Comparison of ENCODE assay signal across 3 fruit fly cellular contexts in the genomic region with DNA sequence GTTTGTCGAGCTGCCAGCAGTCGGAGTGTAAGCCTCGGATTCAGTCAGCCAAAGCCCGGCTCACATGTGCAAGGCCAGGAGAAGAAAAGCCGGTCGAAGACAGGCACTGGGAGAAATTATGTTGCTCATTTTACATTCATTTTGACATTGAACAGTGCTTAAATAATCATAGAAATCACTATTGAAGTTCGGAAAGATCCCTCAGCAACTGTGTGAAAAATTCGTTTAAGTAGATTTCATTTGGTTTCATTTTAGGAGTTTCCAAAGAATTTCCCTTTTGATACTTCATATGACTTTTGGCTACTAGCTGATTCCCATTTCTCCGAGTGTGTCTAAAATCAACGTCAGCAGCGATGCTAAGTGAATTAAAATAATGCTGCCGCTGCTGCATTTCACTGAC.
TF ChIP-seq lines count a peak whose summit lies in the region.

No protein-coding gene starts in this region.

TF ChIP-seq in whole organism, embryonic, 481 proteins besides CTCF, POLR2A, EP300 and RAD21 (continued from another document and continues in another):
- TF ChIP-seq CG17802 (tag; optimal IDR thresholded peaks at IDR 0.05; lab: Kevin White, UChicago), result no peak
- TF ChIP-seq CG6791 (GFP tag; IDR thresholded peaks at IDR 0.05; lab: Robert Waterston, UW; ENCODE audit: partially characterized antibody), result no peak
- no peak for TF ChIP-seq CG12104 (GFP tag; optimal IDR thresholded peaks at IDR 0.05; lab: Kevin White, UChicago)
- TF ChIP-seq Mrtf (GFP tag; IDR thresholded peaks at IDR 0.05; lab: Robert Waterston, UW), result no peak
- no peak for TF ChIP-seq CG9215 (GFP tag; IDR thresholded peaks at IDR 0.05; lab: Robert Waterston, UW)
- TF ChIP-seq ash1 (GFP tag; optimal IDR thresholded peaks at IDR 0.05; lab: Kevin White, UChicago), result no peak
- peak; percentile 82 for TF ChIP-seq sens (GFP tag; lab: Kevin White, UChicago)
- TF ChIP-seq Fer3 (tag; optimal IDR thresholded peaks at IDR 0.05; lab: Kevin White, UChicago), result no peak
- TF ChIP-seq sqz (GFP tag; optimal IDR thresholded peaks at IDR 0.05; lab: Kevin White, UChicago), result no peak
- peak; percentile 27 for TF ChIP-seq ATbp (GFP tag; optimal IDR thresholded peaks at IDR 0.05; lab: Kevin White, UChicago)
- TF ChIP-seq CG18476 (GFP tag; optimal IDR thresholded peaks at IDR 0.05; lab: Kevin White, UChicago), result no peak
- TF ChIP-seq CG6813 (GFP tag; optimal IDR thresholded peaks at IDR 0.05; lab: Kevin White, UChicago), result no peak
- no peak for TF ChIP-seq toy (GFP tag; IDR thresholded peaks at IDR 0.05; lab: Robert Waterston, UW)
- TF ChIP-seq CG7745 (tag; optimal IDR thresholded peaks at IDR 0.05; lab: Kevin White, UChicago), result no peak
- TF ChIP-seq CG3838 (GFP tag; optimal IDR thresholded peaks at IDR 0.05; lab: Kevin White, UChicago), result no peak
- TF ChIP-seq Dip3 (GFP tag; optimal IDR thresholded peaks at IDR 0.05; lab: Kevin White, UChicago), result no peak
- TF ChIP-seq zen (tag; optimal IDR thresholded peaks at IDR 0.05; lab: Kevin White, UChicago), result no peak
- no peak for TF ChIP-seq CG1647 (GFP tag; optimal IDR thresholded peaks at IDR 0.05; lab: Kevin White, UChicago)
- TF ChIP-seq ttk (GFP tag; IDR thresholded peaks at IDR 0.05; lab: Robert Waterston, UW), result no peak
- no peak for TF ChIP-seq exex (tag; optimal IDR thresholded peaks at IDR 0.05; lab: Kevin White, UChicago)
- TF ChIP-seq CG15601 (tag; optimal IDR thresholded peaks at IDR 0.05; lab: Kevin White, UChicago), result peak; percentile 3
- TF ChIP-seq nmo (GFP tag; optimal IDR thresholded peaks at IDR 0.05; lab: Kevin White, UChicago), result peak; percentile 29
- TF ChIP-seq Aef1 (GFP tag; IDR thresholded peaks at IDR 0.05; lab: Robert Waterston, UW), result no peak
- TF ChIP-seq corto (GFP tag; optimal IDR thresholded peaks at IDR 0.05; lab: Kevin White, UChicago), result no peak
- TF ChIP-seq al (GFP tag; IDR thresholded peaks at IDR 0.05; lab: Robert Waterston, UW), result no peak
- no peak for TF ChIP-seq unpg (GFP tag; optimal IDR thresholded peaks at IDR 0.05; lab: Kevin White, UChicago)
- no peak for TF ChIP-seq Vsx1 (GFP tag; optimal IDR thresholded peaks at IDR 0.05; lab: Kevin White, UChicago)
- TF ChIP-seq ato (GFP tag; IDR thresholded peaks at IDR 0.05; lab: Robert Waterston, UW; ENCODE audit: partially characterized antibody), result no peak
- no peak for TF ChIP-seq tx (GFP tag; optimal IDR thresholded peaks at IDR 0.05; lab: Kevin White, UChicago)
- no peak for TF ChIP-seq fd102C (GFP tag; optimal IDR thresholded peaks at IDR 0.05; lab: Kevin White, UChicago)
- TF ChIP-seq nerfin-1 (tag; optimal IDR thresholded peaks at IDR 0.05; lab: Kevin White, UChicago), result peak; percentile 38
- TF ChIP-seq CG6765 (GFP tag; optimal IDR thresholded peaks at IDR 0.05; lab: Kevin White, UChicago), result no peak
- no peak for TF ChIP-seq fd96Cb (tag; optimal IDR thresholded peaks at IDR 0.05; lab: Kevin White, UChicago)
- no peak for TF ChIP-seq Mes4 (GFP tag; optimal IDR thresholded peaks at IDR 0.05; lab: Kevin White, UChicago)
- no peak for TF ChIP-seq CG15269 (tag; optimal IDR thresholded peaks at IDR 0.05; lab: Kevin White, UChicago)
- TF ChIP-seq Ets65A (GFP tag; lab: Kevin White, UChicago), result peak; percentile 88
- TF ChIP-seq CG14860 (GFP tag; IDR thresholded peaks at IDR 0.05; lab: Robert Waterston, UW; ENCODE audit: partially characterized antibody), result no peak
- TF ChIP-seq lola (GFP tag; optimal IDR thresholded peaks at IDR 0.05; lab: Kevin White, UChicago), result peak in 1 of 3 experiments; percentile 26
- TF ChIP-seq Chrac-16 (GFP tag; optimal IDR thresholded peaks at IDR 0.05; lab: Kevin White, UChicago), result no peak
- no peak for TF ChIP-seq zfh2 (GFP tag; optimal IDR thresholded peaks at IDR 0.05; lab: Kevin White, UChicago)
- TF ChIP-seq CG7786 (GFP tag; optimal IDR thresholded peaks at IDR 0.05; lab: Kevin White, UChicago), result no peak
- TF ChIP-seq CG30431 (GFP tag; optimal IDR thresholded peaks at IDR 0.05; lab: Kevin White, UChicago), result no peak
- no peak for TF ChIP-seq CG2120 (GFP tag; optimal IDR thresholded peaks at IDR 0.05; lab: Kevin White, UChicago)
- no peak for TF ChIP-seq da (GFP tag; optimal IDR thresholded peaks at IDR 0.05; lab: Kevin White, UChicago)
- no peak for TF ChIP-seq CG11696 (GFP tag; IDR thresholded peaks at IDR 0.05; lab: Robert Waterston, UW)

TF ChIP-seq in whole organism, prepupa, 60 proteins besides CTCF, POLR2A, EP300 and RAD21 (continued from another document):
- TF ChIP-seq CG11902 (GFP tag; optimal IDR thresholded peaks at IDR 0.05; lab: Kevin White, UChicago), result peak; percentile 10
- TF ChIP-seq CG6792 (GFP tag; optimal IDR thresholded peaks at IDR 0.05; lab: Kevin White, UChicago), result peak; percentile 55
- peak; percentile 30 for TF ChIP-seq Ets21C (GFP tag; optimal IDR thresholded peaks at IDR 0.05; lab: Kevin White, UChicago)
- TF ChIP-seq fd59A (GFP tag; optimal IDR thresholded peaks at IDR 0.05; lab: Kevin White, UChicago), result peak; percentile 43
- no peak for TF ChIP-seq CG9139 (GFP tag; optimal IDR thresholded peaks at IDR 0.05; lab: Kevin White, UChicago)
- peak; percentile 12 for TF ChIP-seq CG10669 (GFP tag; optimal IDR thresholded peaks at IDR 0.05; lab: Kevin White, UChicago)
- no peak for TF ChIP-seq Eip93F (GFP tag; optimal IDR thresholded peaks at IDR 0.05; lab: Kevin White, UChicago)
- TF ChIP-seq lz (GFP tag; optimal IDR thresholded peaks at IDR 0.05; lab: Kevin White, UChicago), result peak; percentile 41
- peak; percentile 31 to 79 for TF ChIP-seq salr (GFP tag; optimal IDR thresholded peaks at IDR 0.05; lab: Kevin White, UChicago)
- TF ChIP-seq CG6854 (GFP tag; optimal IDR thresholded peaks at IDR 0.05; lab: Kevin White, UChicago), result peak; percentile 26
- TF ChIP-seq Eip75B (GFP tag; optimal IDR thresholded peaks at IDR 0.05; lab: Kevin White, UChicago), result peak; percentile 50
- peak; percentile 57 for TF ChIP-seq CG3919 (GFP tag; optimal IDR thresholded peaks at IDR 0.05; lab: Kevin White, UChicago)
- TF ChIP-seq achi (GFP tag; optimal IDR thresholded peaks at IDR 0.05; lab: Kevin White, UChicago), result peak; percentile 59
- TF ChIP-seq net (GFP tag; optimal IDR thresholded peaks at IDR 0.05; lab: Kevin White, UChicago), result peak; percentile 74
- TF ChIP-seq topi (GFP tag; optimal IDR thresholded peaks at IDR 0.05; lab: Kevin White, UChicago), result peak; percentile 69
- TF ChIP-seq CG6808 (GFP tag; optimal IDR thresholded peaks at IDR 0.05; lab: Kevin White, UChicago), result peak; percentile 74
- TF ChIP-seq CG8632 (GFP tag; optimal IDR thresholded peaks at IDR 0.05; lab: Kevin White, UChicago), result peak; percentile 38
- TF ChIP-seq CG11762 (GFP tag; optimal IDR thresholded peaks at IDR 0.05; lab: Kevin White, UChicago; ENCODE audit: insufficient read depth), result no peak
- TF ChIP-seq CG4318 (GFP tag; optimal IDR thresholded peaks at IDR 0.05; lab: Kevin White, UChicago), result peak; percentile 77
- TF ChIP-seq CG6163 (GFP tag; IDR thresholded peaks at IDR 0.05; lab: Robert Waterston, UW), result peak; percentile 81
- peak; percentile 55 for TF ChIP-seq vri (GFP tag; optimal IDR thresholded peaks at IDR 0.05; lab: Kevin White, UChicago)
- TF ChIP-seq cyc (GFP tag; optimal IDR thresholded peaks at IDR 0.05; lab: Kevin White, UChicago), result peak; percentile 39
- peak; percentile 79 for TF ChIP-seq Sox14 (GFP tag; optimal IDR thresholded peaks at IDR 0.05; lab: Kevin White, UChicago)
- peak; percentile 75 for TF ChIP-seq Sox102F (GFP tag; optimal IDR thresholded peaks at IDR 0.05; lab: Kevin White, UChicago)
- TF ChIP-seq CG10631 (GFP tag; optimal IDR thresholded peaks at IDR 0.05; lab: Kevin White, UChicago), result peak; percentile 65
- peak; percentile 71 for TF ChIP-seq Lpt (GFP tag; optimal IDR thresholded peaks at IDR 0.05; lab: Kevin White, UChicago)
- no peak for TF ChIP-seq fkh (GFP tag; optimal IDR thresholded peaks at IDR 0.05; lab: Kevin White, UChicago)
- peak in 1 of 2 experiments; percentile 53 for TF ChIP-seq ss (GFP tag; optimal IDR thresholded peaks at IDR 0.05; lab: Kevin White, UChicago)
- peak; percentile 13 for TF ChIP-seq spab (GFP tag; optimal IDR thresholded peaks at IDR 0.05; lab: Kevin White, UChicago)
- peak; percentile 81 for TF ChIP-seq Met (GFP tag; optimal IDR thresholded peaks at IDR 0.05; lab: Kevin White, UChicago)
- TF ChIP-seq CG11294 (GFP tag; IDR thresholded peaks at IDR 0.05; lab: Robert Waterston, UW), result peak; percentile 61
- peak; percentile 68 for TF ChIP-seq CG8319 (GFP tag; optimal IDR thresholded peaks at IDR 0.05; lab: Kevin White, UChicago)
- TF ChIP-seq dsx (GFP tag; optimal IDR thresholded peaks at IDR 0.05; lab: Kevin White, UChicago; ENCODE audit: poor library complexity, severe bottlenecking), result peak; percentile 65
- TF ChIP-seq CG32006 (GFP tag; optimal IDR thresholded peaks at IDR 0.05; lab: Kevin White, UChicago), result peak; percentile 91
- no peak for TF ChIP-seq pdm3 (GFP tag; optimal IDR thresholded peaks at IDR 0.05; lab: Kevin White, UChicago)
- TF ChIP-seq Eip78C (GFP tag; lab: Kevin White, UChicago), result peak; percentile 96
- peak; percentile 74 for TF ChIP-seq acj6 (GFP tag; optimal IDR thresholded peaks at IDR 0.05; lab: Kevin White, UChicago)
- TF ChIP-seq Hr38 (GFP tag; optimal IDR thresholded peaks at IDR 0.05; lab: Kevin White, UChicago), result no peak

TF ChIP-seq in whole organism, wandering third instar larva, 38 proteins besides CTCF, POLR2A, EP300 and RAD21 (continued from another document):
- TF ChIP-seq dl (GFP tag; optimal IDR thresholded peaks at IDR 0.05; lab: Kevin White, UChicago; ENCODE audit: insufficient read depth in 1 of 2, partially characterized antibody in 2 of 2) (no peak), woc (GFP tag; optimal IDR thresholded peaks at IDR 0.05; lab: Kevin White, UChicago) (peak; percentile 33), Dif (GFP tag; optimal IDR thresholded peaks at IDR 0.05; lab: Kevin White, UChicago; ENCODE audit: partially characterized antibody) (no peak), Sp1 (GFP tag; optimal IDR thresholded peaks at IDR 0.05; lab: Kevin White, UChicago) (peak; percentile 68), dsf (GFP tag; optimal IDR thresholded peaks at IDR 0.05; lab: Kevin White, UChicago; ENCODE audit: borderline replicate concordance) (no peak), Vsx2 (GFP tag; optimal IDR thresholded peaks at IDR 0.05; lab: Kevin White, UChicago; ENCODE audit: partially characterized antibody) (no peak), CG32264 (GFP tag; optimal IDR thresholded peaks at IDR 0.05; lab: Kevin White, UChicago) (no peak), foxo (GFP tag; optimal IDR thresholded peaks at IDR 0.05; lab: Kevin White, UChicago) (peak in 1 of 2 experiments; percentile 39), jim (GFP tag; optimal IDR thresholded peaks at IDR 0.05; lab: Kevin White, UChicago) (no peak)
